Worm (Caenorhabditis elegans) whole organism, L4/young adult: ENCODE results near the gene K07H8.5.

Experiments used
- W03F9.2 ChIP-seq: fragments of 150-350 bp; optimal IDR thresholded peaks from 2 replicates; lab custom pipeline; 2014; ENCODE audit warnings: missing biosample characterization, missing genetic modification characterization
- dao-5 ChIP-seq: sonication (generic microtip); optimal IDR thresholded peaks from 2 replicates; lab custom pipeline; 2016; ENCODE audit warnings: missing genotype, missing genetic modification characterization, moderate library complexity, missing compliant biosample characterization
- him-1 ChIP-seq: sonication (generic microtip); optimal IDR thresholded peaks from 2 replicates; lab custom pipeline; 2016; ENCODE audit warnings: missing genotype, missing genetic modification reagents, missing genetic modification characterization, missing compliant biosample characterization

The K07H8.5 gene

ce11 chrIV:8312846-8313245 lies 44.7 kb downstream of the K07H8.5 start, which contains the start of gene F35H10.10:
TSS of gene F35H10.10 (minus strand) at chrIV:8312946.
- TF ChIP-seq W03F9.2 = no peak
- TF ChIP-seq dao-5 (tag; lab: Kevin White, UChicago) = no peak
- no peak for TF ChIP-seq him-1 (tag; lab: Kevin White, UChicago)

- no peak for TF ChIP-seq him-1 (tag; lab: Kevin White, UChicago)
Observed at ce11 chrIV:8317800-8318199, 49.7 kb downstream of the K07H8.5 start.

ce11 chrIV:8318799-8319198 lies 50.7 kb downstream of the K07H8.5 start:
- TF ChIP-seq him-1 (tag; lab: Kevin White, UChicago) (no peak), dao-5 (tag; lab: Kevin White, UChicago) (no peak), W03F9.2 (no peak)
